ENCODE assay signal across 2 worm cellular contexts in genomic region chrIV:554005-554404, ce11.
TF ChIP-seq lines count a peak whose summit lies in the region.

No protein-coding gene starts in this region.

TF ChIP-seq in whole organism, late embryonic, 69 proteins besides CTCF, POLR2A, EP300 and RAD21:
- TF ChIP-seq unc-55 (GFP tag; optimal IDR thresholded peaks at IDR 0.05; lab: Kevin White, UChicago) (peak; percentile 38), ceh-2 (tag; optimal IDR thresholded peaks at IDR 0.05; lab: Kevin White, UChicago) (no peak), elt-4 (tag; optimal IDR thresholded peaks at IDR 0.05; lab: Kevin White, UChicago) (no peak)

TF ChIP-seq in whole organism, mixed stage, embryonic, 35 proteins besides CTCF, POLR2A, EP300 and RAD21:
- TF ChIP-seq ztf-11 (tag; optimal IDR thresholded peaks at IDR 0.05; lab: Kevin White, UChicago) (no peak), elt-1 (tag; optimal IDR thresholded peaks at IDR 0.05; lab: Kevin White, UChicago; ENCODE audit: borderline replicate concordance, insufficient read depth) (peak; percentile 74), M03D4.4 (tag; optimal IDR thresholded peaks at IDR 0.05; lab: Kevin White, UChicago) (no peak), unc-39 (tag; optimal IDR thresholded peaks at IDR 0.05; lab: Kevin White, UChicago) (no peak), nhr-12 (tag; optimal IDR thresholded peaks at IDR 0.05; lab: Kevin White, UChicago) (no peak), lin-13 (tag; optimal IDR thresholded peaks at IDR 0.05; lab: Kevin White, UChicago) (no peak), zip-8 (tag; optimal IDR thresholded peaks at IDR 0.05; lab: Kevin White, UChicago) (no peak), bed-3 (GFP tag; optimal IDR thresholded peaks at IDR 0.05; lab: Kevin White, UChicago) (no peak), ham-2 (GFP tag; optimal IDR thresholded peaks at IDR 0.05; lab: Kevin White, UChicago) (no peak), nhr-76 (tag; optimal IDR thresholded peaks at IDR 0.05; lab: Kevin White, UChicago) (no peak), lsy-2 (tag; optimal IDR thresholded peaks at IDR 0.05; lab: Kevin White, UChicago) (no peak), elt-3 (tag; optimal IDR thresholded peaks at IDR 0.05; lab: Kevin White, UChicago) (no peak), pha-4 (tag; optimal IDR thresholded peaks at IDR 0.05; lab: Kevin White, UChicago) (no peak), tbx-8 (GFP tag; optimal IDR thresholded peaks at IDR 0.05; lab: Kevin White, UChicago) (no peak), drap-1 (GFP tag; optimal IDR thresholded peaks at IDR 0.05; lab: Kevin White, UChicago) (no peak), ceh-83 (GFP tag; optimal IDR thresholded peaks at IDR 0.05; lab: Kevin White, UChicago) (no peak), lin-32 (GFP tag; optimal IDR thresholded peaks at IDR 0.05; lab: Kevin White, UChicago) (no peak), cnd-1 (tag; optimal IDR thresholded peaks at IDR 0.05; lab: Kevin White, UChicago) (no peak), nhr-2 (tag; optimal IDR thresholded peaks at IDR 0.05; lab: Kevin White, UChicago) (peak; percentile 54), hlh-1 (tag; optimal IDR thresholded peaks at IDR 0.05; lab: Kevin White, UChicago) (no peak), unc-120 (tag; optimal IDR thresholded peaks at IDR 0.05; lab: Kevin White, UChicago; ENCODE audit: poor library complexity, severe bottlenecking) (no peak), ces-1 (GFP tag; optimal IDR thresholded peaks at IDR 0.05; lab: Kevin White, UChicago) (no peak), flh-1 (GFP tag; optimal IDR thresholded peaks at IDR 0.05; lab: Kevin White, UChicago) (no peak), unc-62 (GFP tag; optimal IDR thresholded peaks at IDR 0.05; lab: Kevin White, UChicago) (peak; percentile 44), sptf-1 (tag; optimal IDR thresholded peaks at IDR 0.05; lab: Kevin White, UChicago) (no peak), blmp-1 (tag; optimal IDR thresholded peaks at IDR 0.05; lab: Kevin White, UChicago) (no peak)
